Fruit fly (Drosophila melanogaster) whole organism, embryonic: Measurements from ENCODE around the gene CG6283.
A peak's percentile ranks its signal among the peaks of the same experiment; 100 is the strongest.

ENCODE experiments used
- Bgb ChIP-seq: fragments of 200-800 bp; sonication (Bioruptor generic); IDR thresholded peaks from 2 replicates; pipeline ENCODE4 v1.3.6; 2022; ENCODE audit warnings: missing biosample characterization, missing genetic modification characterization; ENCODE audit not compliant: partially characterized antibody
- Blimp-1 ChIP-seq: fragments of 200-800 bp; sonication (Bioruptor generic); optimal IDR thresholded peaks from 3 replicates; lab custom pipeline; 2018; ENCODE audit warnings: missing biosample characterization, missing genetic modification characterization, mild to moderate bottlenecking, moderate library complexity, missing genetic modification reagents
- CG10147 ChIP-seq: fragments of 200-800 bp; sonication (Bioruptor generic); optimal IDR thresholded peaks from 2 replicates; lab custom pipeline; 2019; ENCODE audit warnings: missing biosample characterization, mild to moderate bottlenecking, missing genetic modification characterization, moderate library complexity
- CG12744 ChIP-seq: fragments of 200-800 bp; sonication (Bioruptor generic); optimal IDR thresholded peaks from 2 replicates; lab custom pipeline; 2016; ENCODE audit warnings: missing biosample characterization, missing genetic modification characterization
- CG13624 ChIP-seq: fragments of 200-800 bp; sonication (Bioruptor generic); optimal IDR thresholded peaks from 2 replicates; lab custom pipeline; 2016; ENCODE audit warnings: missing biosample characterization, missing genetic modification characterization
- CG1647 ChIP-seq: fragments of 200-800 bp; sonication (Bioruptor generic); optimal IDR thresholded peaks from 3 replicates; lab custom pipeline; 2016; ENCODE audit warnings: missing biosample characterization, missing genetic modification characterization
- CG16813 ChIP-seq: fragments of 200-800 bp; sonication (Bioruptor generic); IDR thresholded peaks from 3 replicates; pipeline ENCODE4 v1.3.6; 2022; ENCODE audit warnings: missing biosample characterization, missing genetic modification characterization; ENCODE audit not compliant: partially characterized antibody
- CG2129 ChIP-seq: fragments of 200-800 bp; sonication (Bioruptor generic); IDR thresholded peaks from 2 replicates; pipeline ENCODE4 v1.3.6; 2022; ENCODE audit warnings: missing biosample characterization, missing genetic modification characterization; ENCODE audit not compliant: partially characterized antibody
- CG4617 ChIP-seq: fragments of 200-800 bp; sonication (Bioruptor generic); optimal IDR thresholded peaks from 3 replicates; lab custom pipeline; 2016; ENCODE audit warnings: missing biosample characterization, missing genetic modification characterization, borderline replicate concordance
- CG5953 ChIP-seq: fragments of 200-800 bp; sonication (Bioruptor generic); IDR thresholded peaks from 2 replicates; pipeline ENCODE4 v1.3.6; 2022; ENCODE audit warnings: missing biosample characterization, missing genetic modification characterization
- CG9215 ChIP-seq: fragments of 200-800 bp; sonication (Bioruptor generic); IDR thresholded peaks from 2 replicates; pipeline ENCODE4 v1.3.6; 2022; ENCODE audit warnings: missing biosample characterization, missing genetic modification characterization
- CTCF ChIP-seq: fragments of 200-800 bp; sonication (Bioruptor generic); optimal IDR thresholded peaks from 2 replicates; lab custom pipeline; 2017; ENCODE audit warnings: missing biosample characterization, mild to moderate bottlenecking, missing genetic modification characterization, moderate library complexity
- Dp ChIP-seq: fragments of 200-800 bp; sonication (Bioruptor generic); optimal IDR thresholded peaks from 2 replicates; lab custom pipeline; 2018; ENCODE audit warnings: missing biosample characterization, mild to moderate bottlenecking, missing genetic modification characterization, moderate library complexity
- Dref ChIP-seq: fragments of 200-800 bp; sonication (Bioruptor generic); IDR thresholded peaks from 2 replicates; pipeline ENCODE4 v1.3.6; 2022; ENCODE audit warnings: missing biosample characterization, missing genetic modification characterization
- Ets65A ChIP-seq: fragments of 200-800 bp; sonication (Bioruptor generic); peaks from one replicate; lab custom pipeline; 2016; ENCODE audit warnings: missing biosample characterization, missing genetic modification characterization
- Hmx ChIP-seq: fragments of 200-800 bp; sonication (Bioruptor generic); optimal IDR thresholded peaks from 2 replicates; lab custom pipeline; 2016; ENCODE audit warnings: missing biosample characterization, missing genetic modification characterization
- Hr39 ChIP-seq: fragments of >200 bp; optimal IDR thresholded peaks from 2 replicates; lab custom pipeline; 2017
- Hr78 ChIP-seq, 2 experiments: fragments of 200-800 bp in 1 of 2; fragments of >200 bp in 1 of 2; sonication (Bioruptor generic) in 1 of 2; optimal IDR thresholded peaks; 2 replicates each; lab custom pipeline; 2017 to 2019; ENCODE audit warnings: missing biosample characterization in 2 of 2, missing genetic modification characterization in 2 of 2, mild to moderate bottlenecking in 1 of 2, moderate library complexity in 1 of 2
- MESR4 ChIP-seq: fragments of 200-800 bp; sonication (Bioruptor generic); optimal IDR thresholded peaks from 2 replicates; lab custom pipeline; 2018; ENCODE audit warnings: missing biosample characterization, mild to moderate bottlenecking, missing genetic modification characterization, moderate library complexity
- Nf-YA ChIP-seq: fragments of 200-800 bp; sonication (Bioruptor generic); IDR thresholded peaks from 2 replicates; pipeline ENCODE4 v1.3.6; 2022; ENCODE audit warnings: missing biosample characterization, missing genetic modification characterization
- Poxn ChIP-seq: fragments of 200-800 bp; sonication (Bioruptor generic); IDR thresholded peaks from 2 replicates; pipeline ENCODE4 v1.3.6; 2022; ENCODE audit warnings: missing biosample characterization, missing genetic modification characterization
- Ptx1 ChIP-seq: fragments of 200-800 bp; sonication (Bioruptor generic); IDR thresholded peaks from 2 replicates; pipeline ENCODE4 v1.3.6; 2022; ENCODE audit warnings: missing biosample characterization, missing genetic modification characterization
- Trl ChIP-seq, 3 experiments: fragments of >200 bp in 2 of 3; fragments of 200-800 bp in 1 of 3; sonication (Bioruptor generic) in 1 of 3; optimal IDR thresholded peaks; 2 replicates in 1 of 3; 3 replicates in 2 of 3; lab custom pipeline; 2016 to 2017; ENCODE audit warnings: missing biosample characterization in 1 of 3, missing genetic modification characterization in 1 of 3
- amos ChIP-seq: fragments of 200-800 bp; sonication (Bioruptor generic); IDR thresholded peaks from 2 replicates; pipeline ENCODE4 v1.3.6; 2022; ENCODE audit warnings: missing biosample characterization, missing genetic modification characterization; ENCODE audit not compliant: partially characterized antibody
- croc ChIP-seq: fragments of 200-800 bp; sonication (Bioruptor generic); conservative IDR thresholded peaks from 3 replicates; pipeline ENCODE4 v1.3.6; 2022; ENCODE audit warnings: missing biosample characterization, missing genetic modification characterization
- inv ChIP-seq: fragments of 200-800 bp; sonication (Bioruptor generic); IDR thresholded peaks from 2 replicates; pipeline ENCODE4 v1.3.6; 2022; ENCODE audit warnings: missing biosample characterization, missing genetic modification characterization; ENCODE audit not compliant: partially characterized antibody
- knrl ChIP-seq: fragments of 200-800 bp; sonication (Bioruptor generic); IDR thresholded peaks from 3 replicates; pipeline ENCODE4 v1.3.6; 2022; ENCODE audit warnings: missing biosample characterization, missing genetic modification characterization; ENCODE audit not compliant: partially characterized antibody
- pho ChIP-seq: fragments of 200-800 bp; sonication (Bioruptor generic); optimal IDR thresholded peaks from 2 replicates; lab custom pipeline; 2016; ENCODE audit warnings: missing biosample characterization, missing genetic modification characterization
- sim ChIP-seq: fragments of 200-800 bp; sonication (Bioruptor generic); IDR thresholded peaks from 2 replicates; pipeline ENCODE4 v1.3.6; 2022; ENCODE audit warnings: missing biosample characterization, missing genetic modification characterization
- sug ChIP-seq: fragments of 200-800 bp; optimal IDR thresholded peaks from 2 replicates; lab custom pipeline; 2019; ENCODE audit warnings: missing biosample characterization, mild to moderate bottlenecking, missing genetic modification characterization, moderate library complexity
- trem ChIP-seq: fragments of 200-800 bp; optimal IDR thresholded peaks from 3 replicates; lab custom pipeline; 2019; ENCODE audit warnings: missing biosample characterization, mild to moderate bottlenecking, missing genetic modification characterization, moderate library complexity

CG6283 gene

DNA sequence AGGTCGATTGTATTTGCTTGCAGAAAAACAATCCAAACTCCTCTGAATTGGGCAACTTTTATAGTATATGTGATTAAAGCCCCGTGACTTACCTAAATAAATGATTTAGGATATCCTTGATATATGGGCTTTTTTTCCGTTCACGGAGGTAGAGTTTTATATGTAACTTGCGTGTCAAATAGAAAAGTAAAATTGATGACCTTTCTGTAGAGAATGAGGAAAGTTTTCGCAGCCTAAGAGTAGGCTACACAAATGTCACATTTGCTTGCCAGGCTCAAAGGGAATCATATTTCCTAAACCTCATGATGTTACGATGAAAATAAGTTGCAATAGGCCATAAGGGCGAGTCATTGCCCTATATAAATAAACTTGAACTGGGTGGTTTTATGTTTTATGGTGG, 35.0 kb upstream of the CG6283 start:
- peak; percentile 22 for TF ChIP-seq CTCF (GFP tag; lab: Kevin White, UChicago)
- peak; percentile 19; the same call in 1 of the 2 replicates for TF ChIP-seq amos
- TF ChIP-seq CG1647 (GFP tag; lab: Kevin White, UChicago), result no peak
- peak; percentile 32; the same call in 1 of the 3 replicates for TF ChIP-seq CG16813
- no peak for TF ChIP-seq CG5953 (GFP tag; lab: Robert Waterston, UW)
- peak in 1 of 2 experiments; percentile 93 for TF ChIP-seq Hr78 (GFP tag; optimal IDR thresholded peaks at IDR 0.05; lab: Kevin White, UChicago)
- peak; percentile 42; the same call in 1 of the 2 replicates for TF ChIP-seq Bgb (GFP tag; lab: Robert Waterston, UW)

DNA sequence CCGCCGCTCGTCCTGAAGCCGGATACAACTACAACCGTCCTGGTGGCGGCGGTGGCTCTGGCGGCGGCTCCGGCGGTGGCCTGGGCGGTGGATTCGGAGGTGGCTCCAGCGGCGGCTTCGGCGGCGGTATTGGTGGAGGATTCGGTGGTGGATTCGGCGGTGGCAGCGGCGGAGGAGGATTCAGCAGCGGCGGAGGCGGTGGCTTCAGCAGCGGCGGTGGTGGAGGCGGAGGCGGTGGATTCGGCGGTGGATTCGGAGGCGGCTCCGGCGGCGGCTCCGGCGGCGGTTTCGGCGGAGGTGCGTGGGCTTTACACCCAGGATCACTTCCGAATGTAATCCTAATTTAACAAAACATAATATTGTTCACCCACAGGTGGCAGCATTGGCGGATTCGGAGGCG, 28.4 kb upstream of the CG6283 start:
- TF ChIP-seq Hr39 (peak; percentile 17), CG9215 (GFP tag; lab: Robert Waterston, UW) (0 out of 2 replicates have a peak, but pooled peaks have one; percentile 7), CG2129 (no peak), croc (no peak)
- TF ChIP-seq, all 482 proteins: peak for 2

- TF ChIP-seq Trl (optimal IDR thresholded peaks at IDR 0.05; lab: Kevin White, UChicago) (peak in 1 of 2 experiments; percentile 16), Trl (GFP tag; optimal IDR thresholded peaks at IDR 0.05; lab: Kevin White, UChicago) (no peak), Ets65A (peak; percentile 75), sim (GFP tag; lab: Robert Waterston, UW) (no peak), Blimp-1 (GFP tag; lab: Kevin White, UChicago) (peak; percentile 62), CG13624 (GFP tag; lab: Kevin White, UChicago) (no peak)
- TF ChIP-seq, all 482 proteins: peak for 3
Measured at dm6 chr3R:27048561-27049270, 27.5 kb upstream of the CG6283 start, which contains the start of gene TwdlT. TwdlT (plus strand) TSS chr3R:27049220.

DNA sequence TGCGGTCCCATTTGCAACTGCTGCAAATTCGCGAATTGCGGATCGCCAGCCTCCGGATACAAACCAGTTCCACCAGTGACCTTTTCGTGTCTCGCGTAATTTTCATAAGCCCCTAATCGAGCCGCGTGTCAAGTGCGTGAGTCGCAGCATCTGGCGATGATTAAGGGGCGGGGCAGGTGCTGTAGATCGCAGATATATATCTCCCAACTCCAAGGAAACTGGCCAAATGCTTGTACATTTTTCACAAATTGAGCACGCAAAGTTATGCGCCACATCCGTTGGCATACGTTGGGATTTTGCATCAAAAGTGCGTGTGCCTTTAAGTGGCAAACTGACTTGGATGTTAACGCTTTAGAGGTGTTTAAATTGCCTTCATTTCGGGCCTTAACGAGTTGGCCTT, 18.9 kb upstream of the CG6283 start:
- TF ChIP-seq Ets65A, result peak; percentile 35
- TF ChIP-seq pho (GFP tag; lab: Kevin White, UChicago), result no peak

dm6 chr3R:27033935-27034334, 12.8 kb upstream of the CG6283 start:
- TF ChIP-seq CG4617 (GFP tag; lab: Kevin White, UChicago) (no peak), Dref (no peak), Hmx (GFP tag; lab: Kevin White, UChicago) (no peak), trem (tag; lab: Kevin White, UChicago) (no peak), Dp (GFP tag; lab: Kevin White, UChicago) (no peak), inv (GFP tag; lab: Robert Waterston, UW) (no peak), Nf-YA (GFP tag; lab: Robert Waterston, UW) (no peak), CG12744 (no peak)

- TF ChIP-seq knrl (GFP tag; lab: Robert Waterston, UW), result no peak
- TF ChIP-seq, all 482 proteins: peak for 0
Measured at dm6 chr3R:27026009-27026408, 4.8 kb upstream of the CG6283 start, which contains the start of gene CG6271. CG6271 (minus strand) TSS chr3R:27026109.

DNA sequence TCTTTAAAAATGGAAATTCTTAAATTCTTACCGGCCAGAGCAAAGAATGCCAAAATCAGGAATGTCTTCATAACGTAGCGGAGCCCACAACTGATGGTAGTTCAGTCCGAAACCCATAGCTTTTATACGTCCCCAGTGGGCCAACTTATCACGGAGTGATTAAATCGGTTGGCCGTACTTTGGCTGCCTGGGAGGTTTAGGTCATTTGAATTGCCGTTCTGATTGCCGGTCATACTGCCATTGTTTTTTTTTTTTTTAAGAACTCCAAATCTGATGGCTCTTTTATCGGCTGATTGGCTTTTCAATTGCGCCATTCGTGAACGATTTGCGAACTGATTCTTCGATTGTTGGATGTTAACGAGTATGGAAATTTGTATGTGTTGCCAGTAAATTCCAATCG, 1.9 kb upstream of the CG6283 start, which contains the start of gene CG6277:
Gene CG6277 (minus strand): TSS at position 101 of the 400 bp plus-strand sequence.
- TF ChIP-seq Poxn (GFP tag; lab: Robert Waterston, UW), result no peak
- TF ChIP-seq Ptx1 (GFP tag; lab: Robert Waterston, UW), result no peak
- TF ChIP-seq sug (tag; lab: Kevin White, UChicago), result peak; percentile 68
- no peak for TF ChIP-seq CG10147 (GFP tag; lab: Kevin White, UChicago)
- TF ChIP-seq MESR4 (GFP tag; lab: Kevin White, UChicago), result no peak
- TF ChIP-seq, all 482 proteins: peak for 1
